Fruit fly (Drosophila melanogaster) whole organism, adult: ENCODE results near the gene Hip14.

Source experiments
- CG7101 ChIP-seq: fragments of 200-800 bp; sonication (Bioruptor generic); optimal IDR thresholded peaks from 2 replicates; lab custom pipeline; 2018; ENCODE audit warnings: missing biosample characterization, mild to moderate bottlenecking, missing genetic modification characterization, moderate library complexity
- Mnt ChIP-seq: fragments of 200-800 bp; sonication (Bioruptor generic); optimal IDR thresholded peaks from 2 replicates; lab custom pipeline; 2016; ENCODE audit warnings: missing biosample characterization, mild to moderate bottlenecking, missing genetic modification characterization
- bab1 ChIP-seq: fragments of 200-800 bp; sonication (Bioruptor generic); optimal IDR thresholded peaks from 3 replicates; lab custom pipeline; 2019; ENCODE audit warnings: missing biosample characterization, mild to moderate bottlenecking, missing genetic modification characterization, moderate library complexity
- cic ChIP-seq: fragments of 200-800 bp; sonication (Bioruptor generic); optimal IDR thresholded peaks from 2 replicates; lab custom pipeline; 2017; ENCODE audit warnings: missing biosample characterization, mild to moderate bottlenecking, missing genetic modification characterization, moderate library complexity
- tj ChIP-seq: fragments of 200-800 bp; sonication (Bioruptor generic); optimal IDR thresholded peaks from 3 replicates; lab custom pipeline; 2017; ENCODE audit warnings: missing biosample characterization, mild to moderate bottlenecking, missing genetic modification characterization, moderate library complexity

- TF ChIP-seq CG7101 (tag; lab: Kevin White, UChicago) (no peak), cic (peak; percentile 80), Mnt (GFP tag; lab: Kevin White, UChicago) (no peak), tj (GFP tag; lab: Kevin White, UChicago) (no peak), bab1 (no peak)
These were observed 39.2 kb downstream of the Hip14 start for dm6 chr3L:16027163-16027633.
